Worm (Caenorhabditis elegans): ENCODE data around the gene W03F9.9.

W03F9.9 gene

ce11 chrV:123915-124314 lies 14.8 kb upstream of the W03F9.9 start:
- TF ChIP-seq ztf-29 (GFP tag; IDR thresholded peaks at IDR 0.05) (no peak), cog-1 (tag; optimal IDR thresholded peaks at IDR 0.05) (no peak), T22C8.4 (GFP tag; IDR thresholded peaks at IDR 0.05) (no peak), ref-1 (GFP tag; conservative IDR thresholded peaks at IDR 0.05) (no peak), tab-1 (GFP tag; IDR thresholded peaks at IDR 0.05) (no peak), med-1 (GFP tag; optimal IDR thresholded peaks at IDR 0.05; ENCODE audit: insufficient read depth) (no peak), flt-1 (GFP tag; IDR thresholded peaks at IDR 0.05) (no peak), klf-2 (GFP tag; conservative IDR thresholded peaks at IDR 0.05) (no peak), ztf-23 (GFP tag; IDR thresholded peaks at IDR 0.05) (no peak)

DNA sequence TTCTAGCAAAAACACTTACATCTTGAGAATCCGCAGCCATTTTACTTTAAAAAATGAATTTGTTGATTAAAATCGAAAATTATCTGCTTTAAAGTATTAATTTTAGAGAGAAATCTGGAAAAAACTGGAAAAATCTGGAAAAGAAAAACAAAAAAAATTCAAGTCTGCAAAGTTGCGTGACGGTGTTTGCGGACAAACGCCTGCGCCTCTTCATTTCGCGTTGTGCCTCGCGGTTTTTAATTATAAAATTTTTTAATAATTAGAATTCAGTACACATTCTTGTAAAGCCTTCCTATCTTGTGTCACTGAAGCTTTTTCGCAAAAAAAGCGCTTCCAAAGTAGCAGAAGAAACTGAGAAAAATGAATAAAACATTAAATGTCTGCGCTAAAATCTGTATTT lies 12.1 kb upstream of the W03F9.9 start, which contains the start of gene W03F9.1:
Gene W03F9.1, minus strand, starts transcription at position 109 of the 400 bp plus-strand sequence.
- TF ChIP-seq T22C8.4 (GFP tag; IDR thresholded peaks at IDR 0.05) (no peak), cog-1 (tag; optimal IDR thresholded peaks at IDR 0.05) (peak; percentile 1)

DNA sequence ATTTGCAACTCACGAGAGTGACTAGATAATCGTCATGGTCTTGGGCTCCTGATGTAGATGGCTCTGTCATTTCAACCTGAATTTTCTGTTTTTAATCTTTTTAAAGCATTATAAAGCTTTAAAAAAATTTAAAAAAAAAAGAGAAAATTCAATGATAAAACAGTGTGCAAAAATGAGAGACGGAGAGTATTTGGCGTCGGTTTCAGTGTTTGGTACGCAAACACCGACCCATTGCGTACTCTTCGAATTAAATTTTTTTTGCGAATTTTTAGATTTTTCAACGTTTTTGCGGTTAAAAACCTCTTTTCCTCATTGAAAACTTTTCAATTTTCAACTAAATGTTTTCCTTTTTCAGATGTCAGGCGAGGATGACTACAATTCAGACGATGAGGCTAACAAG lies 10.8 kb upstream of the W03F9.9 start, which contains the start of the genes W03F9.2 and sftb-2:
Gene W03F9.2, minus strand, starts transcription at position 153 of the 400 bp plus-strand sequence.
Gene sftb-2, plus strand, starts transcription at position 356 of the 400 bp plus-strand sequence.
- TF ChIP-seq klf-2 (GFP tag; conservative IDR thresholded peaks at IDR 0.05) = no peak
- no peak for TF ChIP-seq tab-1 (GFP tag; IDR thresholded peaks at IDR 0.05)
- TF ChIP-seq flt-1 (GFP tag; IDR thresholded peaks at IDR 0.05) = peak; percentile 33; the same call in 1 of the 2 replicates
- TF ChIP-seq ztf-29 (GFP tag; IDR thresholded peaks at IDR 0.05) = no peak
- TF ChIP-seq ref-1 (GFP tag; conservative IDR thresholded peaks at IDR 0.05) = no peak
- TF ChIP-seq cog-1 (tag; optimal IDR thresholded peaks at IDR 0.05) = no peak
- TF ChIP-seq med-1 (GFP tag; optimal IDR thresholded peaks at IDR 0.05; ENCODE audit: insufficient read depth) = no peak
- no peak for TF ChIP-seq ztf-23 (GFP tag; IDR thresholded peaks at IDR 0.05)

ce11 chrV:130186-130585 lies 8.5 kb upstream of the W03F9.9 start:
- no peak for TF ChIP-seq flt-1 (GFP tag; IDR thresholded peaks at IDR 0.05)

DNA sequence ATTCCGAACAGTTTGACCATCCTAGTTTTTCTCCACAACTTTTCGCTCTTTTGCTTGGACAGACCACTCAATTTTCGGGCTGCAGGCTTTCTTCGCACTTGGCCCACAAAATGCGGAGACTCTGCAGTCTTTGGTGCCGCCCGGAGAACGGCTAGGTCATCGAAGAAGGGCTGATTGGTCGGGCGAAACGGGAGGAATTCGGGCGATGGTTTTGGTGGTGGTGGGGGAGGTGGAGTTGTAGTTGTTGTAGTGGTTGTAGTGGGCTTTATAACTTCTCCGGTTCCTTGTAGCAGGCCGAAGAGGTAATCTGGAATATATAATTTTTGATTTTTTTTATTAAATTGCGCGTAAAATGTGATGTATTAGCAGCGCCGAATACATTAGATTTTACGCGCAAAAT lies 1.0 kb upstream of the W03F9.9 start:
- TF ChIP-seq flt-1 (GFP tag; IDR thresholded peaks at IDR 0.05) = no peak
- TF ChIP-seq cog-1 (tag; optimal IDR thresholded peaks at IDR 0.05) = no peak
- no peak for TF ChIP-seq ztf-29 (GFP tag; IDR thresholded peaks at IDR 0.05)
- TF ChIP-seq med-1 (GFP tag; optimal IDR thresholded peaks at IDR 0.05; ENCODE audit: insufficient read depth) = no peak
- no peak for TF ChIP-seq ref-1 (GFP tag; conservative IDR thresholded peaks at IDR 0.05)
- no peak for TF ChIP-seq ztf-23 (GFP tag; IDR thresholded peaks at IDR 0.05)

DNA sequence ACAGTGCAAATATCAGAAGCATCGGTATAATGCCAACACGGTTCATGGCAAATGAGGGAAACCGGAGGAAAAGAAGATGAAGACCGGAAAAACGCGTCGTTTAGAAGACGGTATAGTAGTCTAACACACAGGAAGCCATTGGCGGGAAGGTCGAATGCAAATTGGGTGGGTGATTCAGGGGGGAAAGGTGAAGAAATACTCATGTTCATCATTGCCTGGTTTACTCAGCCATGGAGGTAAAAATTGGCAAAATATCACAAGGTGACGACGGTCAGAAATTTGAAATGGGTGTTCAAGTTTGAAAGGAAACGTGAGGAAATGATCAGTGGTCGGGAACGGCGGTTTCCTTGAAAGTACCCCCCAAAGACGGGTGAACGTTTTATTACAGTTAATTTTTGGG lies 2.6 kb downstream of the W03F9.9 start, which contains the start of gene W03F9.11:
Gene W03F9.11, minus strand, starts transcription at position 101 of the 400 bp plus-strand sequence.
- TF ChIP-seq T22C8.4 (GFP tag; IDR thresholded peaks at IDR 0.05) (no peak), med-1 (GFP tag; optimal IDR thresholded peaks at IDR 0.05; ENCODE audit: insufficient read depth) (no peak), cog-1 (tag; optimal IDR thresholded peaks at IDR 0.05) (no peak), flt-1 (GFP tag; IDR thresholded peaks at IDR 0.05) (no peak), ztf-29 (GFP tag; IDR thresholded peaks at IDR 0.05) (no peak), ref-1 (GFP tag; conservative IDR thresholded peaks at IDR 0.05) (no peak)

DNA sequence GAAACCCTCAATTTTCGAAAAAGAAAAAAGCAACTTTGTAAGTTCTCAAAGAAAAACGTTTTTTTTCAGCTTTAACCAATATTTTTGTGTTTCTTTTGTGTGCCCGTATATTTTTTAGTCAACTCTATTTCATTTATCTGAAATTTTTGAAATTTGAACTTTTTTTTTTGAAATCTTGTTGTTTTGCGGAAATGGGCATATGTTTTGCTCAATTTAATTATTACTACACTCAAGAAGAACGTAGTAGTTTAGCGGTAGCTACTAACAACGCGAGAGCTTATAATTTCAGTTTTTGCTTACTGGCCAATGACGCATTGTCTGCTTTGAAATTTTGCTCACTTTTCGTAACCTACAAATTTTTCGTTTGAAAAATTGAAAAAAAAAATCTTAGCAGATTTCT lies 6.1 kb downstream of the W03F9.9 start, which contains the start of gene srh-82:
Gene srh-82, plus strand, starts transcription at position 301 of the 400 bp plus-strand sequence.
- no peak for TF ChIP-seq klf-2 (GFP tag; conservative IDR thresholded peaks at IDR 0.05)
- no peak for TF ChIP-seq T22C8.4 (GFP tag; IDR thresholded peaks at IDR 0.05)
- no peak for TF ChIP-seq tab-1 (GFP tag; IDR thresholded peaks at IDR 0.05)
- TF ChIP-seq ref-1 (GFP tag; conservative IDR thresholded peaks at IDR 0.05) = no peak

- no peak for TF ChIP-seq ztf-29 (GFP tag; IDR thresholded peaks at IDR 0.05)
- no peak for TF ChIP-seq ztf-23 (GFP tag; IDR thresholded peaks at IDR 0.05)
- no peak for TF ChIP-seq klf-2 (GFP tag; conservative IDR thresholded peaks at IDR 0.05)
- TF ChIP-seq ref-1 (GFP tag; conservative IDR thresholded peaks at IDR 0.05) = no peak
- TF ChIP-seq T22C8.4 (GFP tag; IDR thresholded peaks at IDR 0.05) = no peak
- no peak for TF ChIP-seq cog-1 (tag; optimal IDR thresholded peaks at IDR 0.05)
Measured at ce11 chrV:145694-146093, 7.0 kb downstream of the W03F9.9 start.

ce11 chrV:150059-150458 lies 11.4 kb downstream of the W03F9.9 start:
- no peak for TF ChIP-seq klf-2 (GFP tag; conservative IDR thresholded peaks at IDR 0.05)
- TF ChIP-seq T22C8.4 (GFP tag; IDR thresholded peaks at IDR 0.05) = no peak
- no peak for TF ChIP-seq med-1 (GFP tag; optimal IDR thresholded peaks at IDR 0.05; ENCODE audit: insufficient read depth)
- no peak for TF ChIP-seq ztf-23 (GFP tag; IDR thresholded peaks at IDR 0.05)
- TF ChIP-seq tab-1 (GFP tag; IDR thresholded peaks at IDR 0.05) = no peak
- no peak for TF ChIP-seq ref-1 (GFP tag; conservative IDR thresholded peaks at IDR 0.05)
- TF ChIP-seq cog-1 (tag; optimal IDR thresholded peaks at IDR 0.05) = no peak
- TF ChIP-seq flt-1 (GFP tag; IDR thresholded peaks at IDR 0.05) = no peak
- TF ChIP-seq ztf-29 (GFP tag; IDR thresholded peaks at IDR 0.05) = no peak

DNA sequence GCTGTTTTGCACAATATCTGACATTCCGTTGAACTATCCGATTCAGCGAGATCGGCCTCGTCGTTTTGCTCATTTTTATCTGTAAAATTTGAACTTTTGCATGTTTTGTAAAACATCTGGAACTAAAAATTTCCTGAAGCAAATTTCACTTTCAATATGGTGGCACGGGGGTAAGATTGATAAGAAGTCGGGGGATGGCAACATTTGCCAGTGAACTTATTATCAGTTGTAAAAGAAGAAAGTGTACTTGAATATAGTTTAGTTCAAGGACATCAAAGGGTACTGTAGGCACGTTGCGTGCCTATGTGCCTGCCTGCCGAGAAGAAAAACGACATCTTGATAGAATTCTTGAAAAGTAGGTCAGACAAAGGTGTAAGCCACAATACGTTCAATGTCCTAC lies 12.6 kb downstream of the W03F9.9 start, which contains the start of gene W03F9.4:
Gene W03F9.4, minus strand, starts transcription at position 79 of the 400 bp plus-strand sequence.
- TF ChIP-seq T22C8.4 (GFP tag; IDR thresholded peaks at IDR 0.05) (no peak), tab-1 (GFP tag; IDR thresholded peaks at IDR 0.05) (no peak), flt-1 (GFP tag; IDR thresholded peaks at IDR 0.05) (no peak)

DNA sequence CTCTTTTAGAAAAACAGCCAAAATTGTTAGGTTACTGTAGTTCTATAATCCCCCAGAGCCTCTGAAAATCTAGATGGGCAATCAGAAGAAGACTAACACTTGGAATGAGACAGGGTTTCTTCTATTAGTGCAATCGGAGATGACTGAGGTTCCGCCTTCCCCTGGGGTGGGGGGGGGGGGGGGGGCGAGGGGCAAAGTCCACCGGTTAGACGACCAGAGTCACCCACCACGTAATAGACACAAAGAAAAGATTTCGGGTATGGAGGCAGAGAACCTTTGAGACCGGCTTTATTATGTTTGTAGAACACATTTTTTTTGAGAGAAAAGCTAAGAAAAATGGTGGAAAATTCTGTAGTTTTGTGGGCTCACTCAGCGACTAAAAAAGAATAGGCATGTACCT lies 13.5 kb downstream of the W03F9.9 start:
- TF ChIP-seq klf-2 (GFP tag; conservative IDR thresholded peaks at IDR 0.05) (no peak), flt-1 (GFP tag; IDR thresholded peaks at IDR 0.05) (0 out of 2 replicates have a peak, but pooled peaks have one; percentile 41), T22C8.4 (GFP tag; IDR thresholded peaks at IDR 0.05) (no peak), med-1 (GFP tag; optimal IDR thresholded peaks at IDR 0.05; ENCODE audit: insufficient read depth) (no peak)
